Fruit fly (Drosophila melanogaster) S2 (cell line): Measurements from ENCODE around the gene Polr3E.

Source experiments
- CG8478 ChIP-seq: fragments of >200 bp; optimal IDR thresholded peaks from 2 replicates; lab custom pipeline; 2018
- CTCF ChIP-seq, 2 experiments: fragments of >200 bp; optimal IDR thresholded peaks; 2 replicates each; lab custom pipeline; 2018

DNA sequence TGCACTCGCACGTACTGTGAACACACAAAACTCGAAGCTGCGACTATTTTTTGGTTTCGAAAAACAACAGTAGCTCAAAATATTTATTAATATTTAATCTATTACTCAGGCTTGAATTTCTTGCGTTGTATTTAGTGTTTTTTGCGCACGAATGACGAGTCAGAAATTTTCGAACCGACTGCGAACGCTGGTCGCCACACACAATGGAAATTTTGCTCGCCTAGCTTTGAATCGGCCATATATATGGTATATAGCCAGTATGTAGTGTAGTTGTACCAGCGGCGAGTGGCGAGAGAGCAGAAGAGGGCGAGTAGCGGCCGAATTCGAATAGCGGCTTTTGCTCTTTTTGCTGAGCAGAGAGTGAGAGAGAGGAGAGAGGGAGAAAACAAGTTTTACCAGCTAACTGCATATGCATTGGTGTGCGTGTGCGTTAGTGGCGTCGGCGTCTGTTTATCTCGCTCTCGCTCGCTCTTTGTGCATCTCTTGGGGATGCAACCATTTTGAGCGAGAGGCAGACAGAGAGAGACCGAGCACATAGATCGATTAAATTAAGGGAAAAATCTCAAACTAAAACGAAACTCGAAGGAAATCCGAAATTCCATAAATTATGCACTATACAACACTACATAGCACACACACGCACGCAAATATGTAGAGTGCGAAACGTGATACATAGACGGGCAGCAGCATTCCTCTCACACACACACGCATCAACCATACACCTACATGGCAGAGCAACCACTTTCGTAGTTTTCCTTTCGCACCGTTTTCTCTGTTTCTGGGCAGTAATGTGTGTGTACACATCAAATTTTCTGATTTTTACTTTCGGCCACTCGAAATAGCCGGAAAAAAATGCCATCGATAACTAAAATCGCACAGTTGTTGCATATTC is 5.4 kb upstream of the Polr3E start:
- TF ChIP-seq CG8478 (lab: Kevin White, UChicago) = peak; percentile 25
- TF ChIP-seq CTCF (optimal IDR thresholded peaks at IDR 0.05; lab: Kevin White, UChicago) = peak in 1 of 2 experiments; percentile 51
